Fruit fly (Drosophila melanogaster): ENCODE data around the gene CG10333.

The CG10333 gene

dm6 chr2L:18617003-18617402, 10.4 kb downstream of the CG10333 start, which contains the start of gene MESR3:
Gene MESR3, plus strand, starts transcription at chr2L:18617256.
- TF ChIP-seq tj (GFP tag; optimal IDR thresholded peaks at IDR 0.05) (peak; percentile 29), CG12768 (GFP tag; optimal IDR thresholded peaks at IDR 0.05) (peak; percentile 62), CG14711 (tag; optimal IDR thresholded peaks at IDR 0.05) (peak; percentile 67), Mnt (GFP tag; optimal IDR thresholded peaks at IDR 0.05) (peak; percentile 25), CG11617 (GFP tag; optimal IDR thresholded peaks at IDR 0.05) (peak; percentile 53), CG7045 (GFP tag; optimal IDR thresholded peaks at IDR 0.05) (peak; percentile 56), CG7101 (tag; optimal IDR thresholded peaks at IDR 0.05) (peak; percentile 56), kay (GFP tag; ENCODE audit: borderline replicate concordance) (no peak), bab1 (GFP tag; optimal IDR thresholded peaks at IDR 0.05) (peak; percentile 71), pad (GFP tag; optimal IDR thresholded peaks at IDR 0.05) (peak; percentile 35), CG33017 (tag; optimal IDR thresholded peaks at IDR 0.05) (peak; percentile 56), toe (GFP tag; optimal IDR thresholded peaks at IDR 0.05) (no peak), Clk (GFP tag; optimal IDR thresholded peaks at IDR 0.05) (no peak), cic (GFP tag; optimal IDR thresholded peaks at IDR 0.05) (peak; percentile 38), ovo (GFP tag; optimal IDR thresholded peaks at IDR 0.05) (no peak)

DNA sequence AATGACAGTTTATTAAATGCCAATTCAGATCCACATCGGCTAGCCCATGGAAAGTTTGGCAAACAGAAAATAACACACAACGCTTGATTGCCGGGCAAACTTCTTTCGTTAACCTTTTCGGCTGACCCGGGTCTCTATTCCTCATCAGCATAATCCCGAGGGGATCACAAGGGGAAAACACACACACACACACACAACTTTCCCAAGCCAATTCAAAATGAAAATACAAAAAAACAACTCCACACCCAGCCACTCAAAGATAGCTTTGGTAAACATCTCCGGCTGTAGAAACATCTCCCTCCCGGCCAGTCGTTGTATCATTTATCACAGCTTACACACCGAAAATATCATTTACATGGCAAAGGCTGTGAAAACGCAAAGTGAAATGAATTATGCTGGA, 13.5 kb downstream of the CG10333 start:
- TF ChIP-seq CG11617 (GFP tag; optimal IDR thresholded peaks at IDR 0.05) (no peak), CG33017 (tag; optimal IDR thresholded peaks at IDR 0.05) (no peak), tj (GFP tag; optimal IDR thresholded peaks at IDR 0.05) (peak; percentile 5), CG7101 (tag; optimal IDR thresholded peaks at IDR 0.05) (no peak), CG14711 (tag; optimal IDR thresholded peaks at IDR 0.05) (no peak), Clk (GFP tag; optimal IDR thresholded peaks at IDR 0.05) (no peak)

dm6 chr2L:18621357-18622211, 15.0 kb downstream of the CG10333 start:
- TF ChIP-seq tj (GFP tag; optimal IDR thresholded peaks at IDR 0.05) (peak; percentile 80), pad (GFP tag; optimal IDR thresholded peaks at IDR 0.05) (peak; percentile 70), cic (GFP tag; optimal IDR thresholded peaks at IDR 0.05) (peak; percentile 94), CG5204 (GFP tag; optimal IDR thresholded peaks at IDR 0.05) (peak; percentile 67), Crg-1 (GFP tag; optimal IDR thresholded peaks at IDR 0.05) (peak; percentile 70), CG11617 (GFP tag; optimal IDR thresholded peaks at IDR 0.05) (peak; percentile 93), ovo (GFP tag; optimal IDR thresholded peaks at IDR 0.05) (peak; percentile 35), Mnt (GFP tag; optimal IDR thresholded peaks at IDR 0.05) (peak; percentile 53), CG7045 (GFP tag; optimal IDR thresholded peaks at IDR 0.05) (peak; percentile 77), CG1620 (GFP tag; optimal IDR thresholded peaks at IDR 0.05) (peak; percentile 42), CG7101 (tag; optimal IDR thresholded peaks at IDR 0.05) (peak; percentile 90), toe (GFP tag; optimal IDR thresholded peaks at IDR 0.05) (peak; percentile 71), CG14711 (tag; optimal IDR thresholded peaks at IDR 0.05) (peak; percentile 88), bab1 (GFP tag; optimal IDR thresholded peaks at IDR 0.05) (peak; percentile 90), cnc (optimal IDR thresholded peaks at IDR 0.05) (no peak), CG33017 (tag; optimal IDR thresholded peaks at IDR 0.05) (peak; percentile 86), Hr96 (GFP tag; optimal IDR thresholded peaks at IDR 0.05) (peak; percentile 81), Clk (GFP tag; optimal IDR thresholded peaks at IDR 0.05) (peak; percentile 64), kay (GFP tag; ENCODE audit: borderline replicate concordance) (no peak), CG12768 (GFP tag; optimal IDR thresholded peaks at IDR 0.05) (peak; percentile 74)

- TF ChIP-seq CG11617 (GFP tag; optimal IDR thresholded peaks at IDR 0.05): no peak
- TF ChIP-seq Mnt (GFP tag; optimal IDR thresholded peaks at IDR 0.05): no peak
- no peak for TF ChIP-seq CG5204 (GFP tag; optimal IDR thresholded peaks at IDR 0.05)
- TF ChIP-seq kay (GFP tag; ENCODE audit: borderline replicate concordance): no peak
- TF ChIP-seq cnc (optimal IDR thresholded peaks at IDR 0.05): no peak
- TF ChIP-seq CG12768 (GFP tag; optimal IDR thresholded peaks at IDR 0.05): no peak
- no peak for TF ChIP-seq Clk (GFP tag; optimal IDR thresholded peaks at IDR 0.05)
- no peak for TF ChIP-seq Crg-1 (GFP tag; optimal IDR thresholded peaks at IDR 0.05)
- no peak for TF ChIP-seq Hr96 (GFP tag; optimal IDR thresholded peaks at IDR 0.05)
- TF ChIP-seq CG7101 (tag; optimal IDR thresholded peaks at IDR 0.05): no peak
- no peak for TF ChIP-seq toe (GFP tag; optimal IDR thresholded peaks at IDR 0.05)
- no peak for TF ChIP-seq tj (GFP tag; optimal IDR thresholded peaks at IDR 0.05)
- no peak for TF ChIP-seq CG7045 (GFP tag; optimal IDR thresholded peaks at IDR 0.05)
- TF ChIP-seq CG33017 (tag; optimal IDR thresholded peaks at IDR 0.05): no peak
Measured at dm6 chr2L:18623435-18623834, 16.8 kb downstream of the CG10333 start.

DNA sequence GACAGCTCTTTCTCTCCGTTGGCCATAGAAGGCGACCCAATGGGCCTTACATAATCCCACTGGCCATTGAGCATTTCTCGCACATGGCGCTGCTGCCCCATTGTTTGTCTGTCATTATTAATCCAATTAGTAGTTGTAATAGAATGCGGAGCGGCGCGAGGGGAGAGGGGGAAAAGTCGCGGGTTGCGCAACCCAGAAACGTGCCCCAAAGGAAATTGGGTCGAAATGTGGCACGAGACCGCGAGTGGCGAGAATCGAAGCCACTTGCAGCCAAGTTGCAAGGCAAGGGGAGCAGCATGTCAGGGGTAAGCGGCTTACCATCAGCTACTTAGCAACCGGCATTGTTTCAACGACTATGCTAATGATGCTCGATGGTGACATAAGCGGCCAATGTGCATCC, 17.7 kb downstream of the CG10333 start:
- TF ChIP-seq CG5204 (GFP tag; optimal IDR thresholded peaks at IDR 0.05) (no peak), CG1620 (GFP tag; optimal IDR thresholded peaks at IDR 0.05) (no peak), CG7045 (GFP tag; optimal IDR thresholded peaks at IDR 0.05) (no peak), cic (GFP tag; optimal IDR thresholded peaks at IDR 0.05) (no peak), ovo (GFP tag; optimal IDR thresholded peaks at IDR 0.05) (no peak), tj (GFP tag; optimal IDR thresholded peaks at IDR 0.05) (no peak), CG14711 (tag; optimal IDR thresholded peaks at IDR 0.05) (no peak), Clk (GFP tag; optimal IDR thresholded peaks at IDR 0.05) (no peak), toe (GFP tag; optimal IDR thresholded peaks at IDR 0.05) (no peak), bab1 (GFP tag; optimal IDR thresholded peaks at IDR 0.05) (no peak), Crg-1 (GFP tag; optimal IDR thresholded peaks at IDR 0.05) (no peak), Mnt (GFP tag; optimal IDR thresholded peaks at IDR 0.05) (no peak), CG7101 (tag; optimal IDR thresholded peaks at IDR 0.05) (no peak), pad (GFP tag; optimal IDR thresholded peaks at IDR 0.05) (no peak), Hr96 (GFP tag; optimal IDR thresholded peaks at IDR 0.05) (no peak), CG11617 (GFP tag; optimal IDR thresholded peaks at IDR 0.05) (no peak), CG33017 (tag; optimal IDR thresholded peaks at IDR 0.05) (no peak), cnc (optimal IDR thresholded peaks at IDR 0.05) (no peak), kay (GFP tag; ENCODE audit: borderline replicate concordance) (no peak)
